Worm (Caenorhabditis elegans) whole organism, L4/young adult: ENCODE data around the gene dgk-3.

ENCODE experiments used
- W03F9.2 ChIP-seq: fragments of 150-350 bp; optimal IDR thresholded peaks from 2 replicates; lab custom pipeline; 2014; ENCODE audit warnings: missing biosample characterization, missing genetic modification characterization
- dao-5 ChIP-seq: sonication (generic microtip); optimal IDR thresholded peaks from 2 replicates; lab custom pipeline; 2016; ENCODE audit warnings: missing genotype, missing genetic modification characterization, moderate library complexity, missing compliant biosample characterization
- him-1 ChIP-seq: sonication (generic microtip); optimal IDR thresholded peaks from 2 replicates; lab custom pipeline; 2016; ENCODE audit warnings: missing genotype, missing genetic modification reagents, missing genetic modification characterization, missing compliant biosample characterization

DNA sequence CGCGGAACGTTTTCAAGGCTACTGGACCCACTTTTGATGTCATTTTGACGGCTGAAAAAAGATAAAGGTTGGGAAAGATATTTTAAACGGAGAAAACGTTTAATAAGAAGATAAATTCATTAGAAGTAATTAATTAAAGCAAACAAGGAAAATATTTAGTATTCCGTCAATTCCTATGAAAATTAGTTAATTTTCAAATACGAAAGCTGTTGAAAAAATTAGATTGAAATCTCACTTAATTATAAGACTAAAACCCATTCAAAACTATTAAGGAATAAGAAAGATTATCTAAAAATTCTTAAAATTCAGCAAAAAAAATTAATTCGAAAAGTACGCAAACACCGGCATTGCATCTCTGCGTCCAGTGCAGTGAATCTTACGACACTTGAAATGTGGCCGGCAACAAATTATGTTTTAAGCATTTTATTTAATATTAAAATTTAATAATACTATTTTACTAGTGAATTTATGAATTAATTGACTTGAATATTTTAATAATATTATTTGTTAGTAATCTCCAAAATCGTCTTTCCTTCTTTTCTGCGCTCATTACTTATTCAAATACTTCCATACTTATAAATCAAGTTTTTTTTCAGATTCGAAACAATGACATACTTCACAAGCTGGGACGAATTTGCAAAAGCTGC, 18.0 kb upstream of the dgk-3 start, which contains the start of the genes ZK512.2 and ZK512.4:
- TF ChIP-seq dao-5 (no peak), W03F9.2 (tag; lab: Kevin White, UChicago) (peak; percentile 65), him-1 (tag; lab: Kevin White, UChicago) (no peak)
